Fruit fly (Drosophila melanogaster) whole organism: ENCODE results near the gene wls.

Experiments used
- CG8478 ChIP-seq: fragments of >200 bp; optimal IDR thresholded peaks from 2 replicates; lab custom pipeline; 2018; ENCODE audit warnings: inconsistent platforms
- EcR ChIP-seq, 2 experiments: fragments of >200 bp; optimal IDR thresholded peaks; 2 replicates each; lab custom pipeline; 2017; ENCODE audit warnings: missing biosample characterization in 2 of 2, missing genetic modification characterization in 2 of 2, missing genetic modification reagents in 2 of 2
- pan ChIP-seq: fragments of >200 bp; optimal IDR thresholded peaks from 2 replicates; lab custom pipeline; 2017
- psq ChIP-seq: fragments of >200 bp; optimal IDR thresholded peaks from 2 replicates; lab custom pipeline; 2017
- usp ChIP-seq: fragments of >200 bp; optimal IDR thresholded peaks from 2 replicates; lab custom pipeline; 2017; ENCODE audit warnings: missing biosample characterization, missing genetic modification characterization, mixed read lengths

- TF ChIP-seq psq (lab: Kevin White, UChicago) (no peak), EcR (GFP tag; optimal IDR thresholded peaks at IDR 0.05; lab: Kevin White, UChicago) (no peak), usp (GFP tag; lab: Kevin White, UChicago) (no peak), CG8478 (lab: Kevin White, UChicago) (no peak), pan (lab: Kevin White, UChicago) (no peak)
These were observed 30.6 kb downstream of the wls start for dm6 chr3L:11138862-11139261.
